Fruit fly (Drosophila melanogaster) whole organism, embryonic: ENCODE results near the gene Arp6.

Experiments
- Asciz ChIP-seq: fragments of 200-800 bp; sonication (Bioruptor generic); optimal IDR thresholded peaks from 2 replicates; lab custom pipeline; 2017; ENCODE audit warnings: missing biosample characterization, mild to moderate bottlenecking, missing genetic modification characterization, missing genetic modification reagents
- Atf3 ChIP-seq: fragments of 200-800 bp; sonication (Bioruptor generic); optimal IDR thresholded peaks from 3 replicates; lab custom pipeline; 2016; ENCODE audit warnings: missing biosample characterization, missing genetic modification characterization
- CG10147 ChIP-seq: fragments of 200-800 bp; sonication (Bioruptor generic); optimal IDR thresholded peaks from 2 replicates; lab custom pipeline; 2019; ENCODE audit warnings: missing biosample characterization, mild to moderate bottlenecking, missing genetic modification characterization, moderate library complexity
- CG1024 ChIP-seq: fragments of 200-800 bp; sonication (Bioruptor generic); IDR thresholded peaks from 2 replicates; pipeline ENCODE4 v1.3.6; 2022; ENCODE audit warnings: missing biosample characterization, missing genetic modification characterization
- CG10366 ChIP-seq: fragments of 200-800 bp; sonication (Bioruptor generic); IDR thresholded peaks from 2 replicates; pipeline ENCODE4 v1.3.6; 2022; ENCODE audit warnings: missing biosample characterization, missing genetic modification characterization
- CG10543 ChIP-seq: fragments of 200-800 bp; sonication (Bioruptor generic); optimal IDR thresholded peaks from 3 replicates; lab custom pipeline; 2017; ENCODE audit warnings: missing biosample characterization, mild to moderate bottlenecking, missing genetic modification characterization, moderate library complexity
- CG12104 ChIP-seq: fragments of 200-800 bp; sonication (Bioruptor generic); optimal IDR thresholded peaks from 3 replicates; lab custom pipeline; 2016; ENCODE audit warnings: missing biosample characterization, missing genetic modification characterization
- CG15073 ChIP-seq: fragments of 200-800 bp; sonication (Bioruptor generic); optimal IDR thresholded peaks from 2 replicates; lab custom pipeline; 2016; ENCODE audit warnings: missing biosample characterization, missing genetic modification characterization
- CG15514 ChIP-seq: fragments of 200-800 bp; sonication (Bioruptor generic); optimal IDR thresholded peaks from 3 replicates; lab custom pipeline; 2017; ENCODE audit warnings: missing biosample characterization, missing genetic modification characterization, mild to moderate bottlenecking, moderate library complexity, missing genetic modification reagents
- CG1603 ChIP-seq: fragments of 200-800 bp; sonication (Bioruptor generic); optimal IDR thresholded peaks from 2 replicates; lab custom pipeline; 2019; ENCODE audit warnings: missing biosample characterization, mild to moderate bottlenecking, missing genetic modification characterization, moderate library complexity
- CG16779 ChIP-seq: fragments of 200-800 bp; sonication (Bioruptor generic); IDR thresholded peaks from 2 replicates; pipeline ENCODE4 v1.3.6; 2022; ENCODE audit warnings: missing biosample characterization, missing genetic modification characterization
- CG16815 ChIP-seq: fragments of 200-800 bp; sonication (Bioruptor generic); optimal IDR thresholded peaks from 3 replicates; lab custom pipeline; 2017; ENCODE audit warnings: missing biosample characterization, mild to moderate bottlenecking, missing genetic modification characterization
- CG17912 ChIP-seq: fragments of 200-800 bp; sonication (Bioruptor generic); optimal IDR thresholded peaks from 2 replicates; lab custom pipeline; 2018; ENCODE audit warnings: missing biosample characterization, mild to moderate bottlenecking, missing genetic modification characterization
- CG2678 ChIP-seq: fragments of 200-800 bp; sonication (Bioruptor generic); optimal IDR thresholded peaks from 3 replicates; lab custom pipeline; 2019; ENCODE audit warnings: missing biosample characterization, mild to moderate bottlenecking, missing genetic modification characterization, moderate library complexity
- CG2875 ChIP-seq: fragments of 200-800 bp; sonication (Bioruptor generic); optimal IDR thresholded peaks from 2 replicates; lab custom pipeline; 2017; ENCODE audit warnings: missing biosample characterization, mild to moderate bottlenecking, missing genetic modification characterization, missing genetic modification reagents
- CG3065 ChIP-seq: fragments of 200-800 bp; sonication (Bioruptor generic); optimal IDR thresholded peaks from 2 replicates; lab custom pipeline; 2016; ENCODE audit warnings: missing biosample characterization, missing genetic modification characterization
- CG31441 ChIP-seq: fragments of 200-800 bp; sonication (Bioruptor generic); IDR thresholded peaks from 2 replicates; pipeline ENCODE4 v1.3.6; 2022; ENCODE audit warnings: missing biosample characterization, missing genetic modification characterization
- CG32772 ChIP-seq: fragments of 200-800 bp; sonication (Bioruptor generic); IDR thresholded peaks from 2 replicates; pipeline ENCODE4 v1.3.6; 2022; ENCODE audit warnings: missing biosample characterization, missing genetic modification characterization
- CG43689 ChIP-seq: fragments of 200-800 bp; sonication (Bioruptor generic); IDR thresholded peaks from 2 replicates; pipeline ENCODE4 v1.3.6; 2022; ENCODE audit warnings: missing biosample characterization, missing genetic modification characterization
- CG5180 ChIP-seq: fragments of 200-800 bp; sonication (Bioruptor generic); optimal IDR thresholded peaks from 3 replicates; lab custom pipeline; 2017; ENCODE audit warnings: missing biosample characterization, missing genetic modification characterization, mild to moderate bottlenecking, moderate library complexity, missing genetic modification reagents
- CG6254 ChIP-seq: fragments of 200-800 bp; sonication (Bioruptor generic); optimal IDR thresholded peaks from 3 replicates; lab custom pipeline; 2017; ENCODE audit warnings: mild to moderate bottlenecking, missing biosample characterization, missing genetic modification reagents, missing genetic modification characterization
- CG6272 ChIP-seq: fragments of 200-800 bp; sonication (Bioruptor generic); IDR thresholded peaks from 2 replicates; pipeline ENCODE4 v1.3.6; 2022; ENCODE audit warnings: missing biosample characterization, missing genetic modification characterization
- CG6689 ChIP-seq: fragments of 200-800 bp; sonication (Bioruptor generic); IDR thresholded peaks from 2 replicates; pipeline ENCODE4 v1.3.6; 2022; ENCODE audit warnings: missing biosample characterization, missing genetic modification characterization
- CG6791 ChIP-seq: fragments of 200-800 bp; sonication (Bioruptor generic); IDR thresholded peaks from 3 replicates; pipeline ENCODE4 v1.3.6; 2022; ENCODE audit warnings: missing biosample characterization, missing genetic modification characterization; ENCODE audit not compliant: partially characterized antibody
- CG7556 ChIP-seq: fragments of 200-800 bp; sonication (Bioruptor generic); optimal IDR thresholded peaks from 2 replicates; lab custom pipeline; 2017; ENCODE audit warnings: missing biosample characterization, mild to moderate bottlenecking, missing genetic modification characterization
- CG9797 ChIP-seq: fragments of 200-800 bp; sonication (Bioruptor generic); optimal IDR thresholded peaks from 3 replicates; lab custom pipeline; 2018; ENCODE audit warnings: missing biosample characterization, mild to moderate bottlenecking, missing genetic modification characterization
- CG9876 ChIP-seq: fragments of 200-800 bp; sonication (Bioruptor generic); optimal IDR thresholded peaks from 2 replicates; lab custom pipeline; 2016; ENCODE audit warnings: missing biosample characterization, missing genetic modification characterization
- Dfd ChIP-seq, 2 experiments: fragments of >200 bp; optimal IDR thresholded peaks; 2 replicates each; lab custom pipeline; 2017; ENCODE audit warnings: missing biosample characterization in 2 of 2, missing genetic modification characterization in 2 of 2
- Dp ChIP-seq: fragments of 200-800 bp; sonication (Bioruptor generic); optimal IDR thresholded peaks from 2 replicates; lab custom pipeline; 2018; ENCODE audit warnings: missing biosample characterization, mild to moderate bottlenecking, missing genetic modification characterization, moderate library complexity
- Dref ChIP-seq: fragments of 200-800 bp; sonication (Bioruptor generic); IDR thresholded peaks from 2 replicates; pipeline ENCODE4 v1.3.6; 2022; ENCODE audit warnings: missing biosample characterization, missing genetic modification characterization
- Hmr ChIP-seq: fragments of 200-800 bp; sonication (Bioruptor generic); optimal IDR thresholded peaks from 3 replicates; lab custom pipeline; 2017; ENCODE audit warnings: mild to moderate bottlenecking, missing biosample characterization, missing genetic modification reagents, missing genetic modification characterization
- Lhr ChIP-seq: fragments of 200-800 bp; sonication (Bioruptor generic); optimal IDR thresholded peaks from 3 replicates; lab custom pipeline; 2017; ENCODE audit warnings: mild to moderate bottlenecking, missing biosample characterization, missing genetic modification reagents, missing genetic modification characterization
- Mad ChIP-seq: fragments of 200-800 bp; sonication (Bioruptor generic); optimal IDR thresholded peaks from 2 replicates; lab custom pipeline; 2016; ENCODE audit warnings: missing biosample characterization, missing genetic modification characterization
- Nf-YA ChIP-seq: fragments of 200-800 bp; sonication (Bioruptor generic); IDR thresholded peaks from 2 replicates; pipeline ENCODE4 v1.3.6; 2022; ENCODE audit warnings: missing biosample characterization, missing genetic modification characterization
- Stat92E ChIP-seq, 3 experiments: fragments of >200 bp in 2 of 3; fragments of 200-800 bp in 1 of 3; sonication (Bioruptor generic) in 1 of 3; optimal IDR thresholded peaks; 2 replicates each; lab custom pipeline; 2017 to 2019; ENCODE audit warnings: missing biosample characterization in 3 of 3, missing genetic modification characterization in 3 of 3, mild to moderate bottlenecking in 1 of 3, moderate library complexity in 1 of 3
- Usf ChIP-seq: fragments of 200-800 bp; sonication (Bioruptor generic); optimal IDR thresholded peaks from 2 replicates; lab custom pipeline; 2017; ENCODE audit warnings: missing genotype, missing biosample characterization, missing genetic modification characterization
- btn ChIP-seq: fragments of 200-800 bp; sonication (Bioruptor generic); optimal IDR thresholded peaks from 2 replicates; lab custom pipeline; 2016; ENCODE audit warnings: missing biosample characterization, missing genetic modification characterization
- gfzf ChIP-seq: fragments of 200-800 bp; sonication (Bioruptor generic); optimal IDR thresholded peaks from 2 replicates; lab custom pipeline; 2016; ENCODE audit warnings: missing biosample characterization, mild to moderate bottlenecking, missing genetic modification characterization, moderate library complexity
- insv ChIP-seq, 2 experiments: fragments of 200-800 bp; sonication (Bioruptor generic); optimal IDR thresholded peaks; 3 replicates each; lab custom pipeline; 2016 to 2018; ENCODE audit warnings: missing biosample characterization in 2 of 2, missing genetic modification characterization in 2 of 2
- kay ChIP-seq: fragments of 200-800 bp; sonication (Bioruptor generic); optimal IDR thresholded peaks from 2 replicates; lab custom pipeline; 2016; ENCODE audit warnings: missing biosample characterization, missing genetic modification characterization
- ken ChIP-seq: fragments of 200-800 bp; sonication (Bioruptor generic); IDR thresholded peaks from 3 replicates; pipeline ENCODE4 v1.3.6; 2022; ENCODE audit warnings: missing biosample characterization, missing genetic modification characterization
- lola ChIP-seq, 3 experiments: fragments of >200 bp in 2 of 3; fragments of 200-800 bp in 1 of 3; sonication (Bioruptor generic) in 1 of 3; optimal IDR thresholded peaks; 2 replicates each; lab custom pipeline; 2017 to 2019; ENCODE audit warnings: missing biosample characterization in 3 of 3, missing genetic modification characterization in 3 of 3, mild to moderate bottlenecking in 1 of 3, moderate library complexity in 1 of 3
- luna ChIP-seq: fragments of 200-800 bp; sonication (Bioruptor generic); optimal IDR thresholded peaks from 2 replicates; lab custom pipeline; 2016; ENCODE audit warnings: missing biosample characterization, missing genetic modification characterization
- prd ChIP-seq, 3 experiments: fragments of >200 bp in 2 of 3; fragments of 200-800 bp in 1 of 3; sonication (Bioruptor generic) in 1 of 3; optimal IDR thresholded peaks in 2 of 3; IDR thresholded peaks in 1 of 3; 2 replicates in 2 of 3; 3 replicates in 1 of 3; pipeline versions ENCODE4 v1.3.6 to Lab custom; 2017 to 2022; ENCODE audit warnings: missing biosample characterization in 1 of 3, missing genetic modification characterization in 1 of 3
- psq ChIP-seq: fragments of 200-800 bp; sonication (Bioruptor generic); optimal IDR thresholded peaks from 2 replicates; lab custom pipeline; 2017; ENCODE audit warnings: missing biosample characterization, missing genetic modification characterization
- sima ChIP-seq: fragments of 200-800 bp; sonication (Bioruptor generic); optimal IDR thresholded peaks from 2 replicates; lab custom pipeline; 2016; ENCODE audit warnings: missing biosample characterization, missing genetic modification characterization
- sisA ChIP-seq: fragments of 200-800 bp; sonication (Bioruptor generic); IDR thresholded peaks from 2 replicates; pipeline ENCODE4 v1.3.6; 2022; ENCODE audit warnings: missing biosample characterization, missing genetic modification characterization
- sob ChIP-seq: fragments of 200-800 bp; sonication (Bioruptor generic); IDR thresholded peaks from 2 replicates; pipeline ENCODE4 v1.3.6; 2022; ENCODE audit warnings: missing biosample characterization, missing genetic modification characterization
- tx ChIP-seq: fragments of 200-800 bp; sonication (Bioruptor generic); optimal IDR thresholded peaks from 2 replicates; lab custom pipeline; 2016; ENCODE audit warnings: missing biosample characterization, missing genetic modification characterization
- zen ChIP-seq: fragments of 200-800 bp; sonication (Bioruptor generic); optimal IDR thresholded peaks from 3 replicates; lab custom pipeline; 2018; ENCODE audit warnings: missing biosample characterization, mild to moderate bottlenecking, missing genetic modification characterization, moderate library complexity
- zfh1 ChIP-seq: fragments of 200-800 bp; sonication (Bioruptor generic); IDR thresholded peaks from 3 replicates; pipeline ENCODE4 v1.3.6; 2022; ENCODE audit warnings: missing biosample characterization, missing genetic modification characterization

Arp6 gene

DNA sequence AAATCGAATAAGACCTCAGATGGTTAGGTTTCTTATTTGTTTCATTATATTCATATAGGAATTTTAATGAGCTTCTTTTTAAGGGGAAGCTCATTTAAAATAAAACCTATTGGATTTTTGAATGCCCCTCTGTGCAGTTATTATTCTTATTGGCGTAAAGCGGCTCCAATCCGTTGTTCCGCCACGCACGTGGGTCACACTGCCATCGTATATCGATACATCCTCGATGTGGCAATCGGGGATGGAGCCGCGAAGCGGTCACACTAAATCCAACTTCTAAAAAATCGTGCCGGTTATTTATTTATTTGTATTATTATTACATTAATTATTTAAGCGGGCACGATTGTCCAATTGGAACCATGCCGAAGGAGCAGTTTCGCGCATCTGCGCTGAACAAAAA lies 25.8 kb upstream of the Arp6 start, which contains the start of gene Polr3A (continued):
- TF ChIP-seq CG12104 (GFP tag; lab: Kevin White, UChicago) (no peak), luna (GFP tag; lab: Kevin White, UChicago) (no peak), gfzf (peak; percentile 67), Hmr (GFP tag; lab: Kevin White, UChicago) (no peak), CG5180 (GFP tag; lab: Kevin White, UChicago) (no peak), Asciz (GFP tag; lab: Kevin White, UChicago) (no peak), CG7556 (GFP tag; lab: Kevin White, UChicago) (no peak), Atf3 (no peak), CG31441 (GFP tag; lab: Robert Waterston, UW) (no peak), insv (GFP tag; optimal IDR thresholded peaks at IDR 0.05; lab: Kevin White, UChicago) (peak; percentile 89 to 99), CG1024 (GFP tag; lab: Robert Waterston, UW) (no peak), Nf-YA (GFP tag; lab: Robert Waterston, UW) (no peak), CG17912 (GFP tag; lab: Kevin White, UChicago) (no peak), ken (GFP tag; lab: Robert Waterston, UW) (no peak), CG3065 (GFP tag; lab: Kevin White, UChicago) (no peak), CG43689 (GFP tag; lab: Robert Waterston, UW) (no peak), CG6254 (GFP tag; lab: Kevin White, UChicago) (no peak), kay (GFP tag; lab: Kevin White, UChicago) (no peak), sisA (no peak), Stat92E (GFP tag; optimal IDR thresholded peaks at IDR 0.05; lab: Kevin White, UChicago) (no peak), CG16779 (GFP tag; lab: Robert Waterston, UW) (no peak), zfh1 (GFP tag; lab: Robert Waterston, UW) (no peak), CG9876 (GFP tag; lab: Kevin White, UChicago) (no peak), Dref (GFP tag; lab: Robert Waterston, UW) (peak; percentile 83), CG6689 (GFP tag; lab: Robert Waterston, UW) (no peak), CG9797 (GFP tag; lab: Kevin White, UChicago) (peak; percentile 70), CG6272 (no peak), CG1603 (tag; lab: Kevin White, UChicago) (no peak), CG6791 (peak; percentile 73; the same call in 2 of the 3 replicates), zen (tag; lab: Kevin White, UChicago) (peak; percentile 49), Dfd (GFP tag; optimal IDR thresholded peaks at IDR 0.05; lab: Kevin White, UChicago) (no peak), Dp (GFP tag; lab: Kevin White, UChicago) (peak; percentile 65), sob (GFP tag; lab: Robert Waterston, UW) (no peak), sima (GFP tag; lab: Kevin White, UChicago) (no peak), CG10543 (no peak), CG32772 (no peak), CG2678 (tag; lab: Kevin White, UChicago) (no peak), Mad (GFP tag; lab: Kevin White, UChicago) (no peak), Lhr (GFP tag; lab: Kevin White, UChicago) (no peak), psq (GFP tag; lab: Kevin White, UChicago) (no peak), CG15073 (no peak), lola (GFP tag; optimal IDR thresholded peaks at IDR 0.05; lab: Kevin White, UChicago) (no peak), tx (no peak), CG16815 (GFP tag; lab: Kevin White, UChicago) (no peak), CG2875 (GFP tag; lab: Kevin White, UChicago) (no peak), btn (no peak), Usf (GFP tag; lab: Kevin White, UChicago) (no peak), CG10366 (GFP tag; lab: Robert Waterston, UW) (no peak), prd (optimal IDR thresholded peaks at IDR 0.05; lab: Kevin White, UChicago) (no peak), prd (GFP tag; IDR thresholded peaks at IDR 0.05; lab: Robert Waterston, UW) (no peak), CG15514 (GFP tag; lab: Kevin White, UChicago) (peak; percentile 54), CG10147 (no peak)
